Worm (Caenorhabditis elegans): ENCODE data around the gene F45D3.3.
A peak's percentile ranks its signal among the peaks of the same experiment; 100 is the strongest.

DNA sequence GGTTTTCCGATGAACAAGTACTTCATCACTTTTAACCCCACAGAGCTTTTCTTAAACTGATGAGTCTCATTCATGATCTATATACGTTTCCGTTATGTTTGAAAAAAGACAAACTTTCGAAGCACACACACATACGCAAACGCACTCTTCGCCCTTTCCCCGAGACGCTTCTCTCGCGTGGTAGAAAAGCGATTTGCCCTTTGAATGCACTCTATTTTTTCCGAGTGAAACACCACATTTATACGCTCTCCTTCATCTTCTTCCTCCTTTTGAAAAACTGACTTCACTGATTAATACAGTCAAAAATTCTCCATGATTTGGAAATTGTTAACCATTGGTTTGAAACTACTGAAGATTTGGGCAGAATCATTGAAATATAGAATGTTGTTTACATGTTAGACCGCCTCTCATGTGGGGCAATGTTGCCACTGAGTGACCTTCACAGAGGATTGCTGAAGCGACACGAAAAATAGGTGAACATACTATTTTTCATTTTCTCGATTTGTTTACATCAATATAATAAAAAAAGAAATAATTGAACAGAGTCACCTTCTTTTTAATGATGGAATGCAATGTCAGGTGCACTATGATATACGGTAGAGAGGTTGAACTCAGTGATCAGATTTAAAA lies 13.7 kb downstream of the F45D3.3 start:
- TF ChIP-seq mep-1 (tag; optimal IDR thresholded peaks at IDR 0.05), result peak; percentile 27
- TF ChIP-seq snpc-4 (tag; optimal IDR thresholded peaks at IDR 0.05), result no peak
- no peak for TF ChIP-seq nhr-76 (tag; optimal IDR thresholded peaks at IDR 0.05)
- TF ChIP-seq skn-1 (tag; optimal IDR thresholded peaks at IDR 0.05), result no peak
- TF ChIP-seq jun-1 (tag; optimal IDR thresholded peaks at IDR 0.05), result no peak
- no peak for TF ChIP-seq ets-5 (GFP tag; IDR thresholded peaks at IDR 0.05)
- TF ChIP-seq nhr-28 (tag; optimal IDR thresholded peaks at IDR 0.05), result no peak
- no peak for TF ChIP-seq lin-35 (GFP tag; optimal IDR thresholded peaks at IDR 0.05)
- no peak for TF ChIP-seq sup-37 (GFP tag; optimal IDR thresholded peaks at IDR 0.05)
- TF ChIP-seq pqm-1 (tag; optimal IDR thresholded peaks at IDR 0.05), result no peak
- no peak for TF ChIP-seq ama-1 (optimal IDR thresholded peaks at IDR 0.05)
- TF ChIP-seq ztf-4 (tag; optimal IDR thresholded peaks at IDR 0.05), result no peak
- no peak for TF ChIP-seq nhr-12 (tag; optimal IDR thresholded peaks at IDR 0.05)

Data from whole organism, L1 larva.